Worm (Caenorhabditis elegans): Measurements from ENCODE around the gene T27E4.1.
A peak's percentile ranks its signal among the peaks of the same experiment; 100 is the strongest.

T27E4.1 gene

DNA sequence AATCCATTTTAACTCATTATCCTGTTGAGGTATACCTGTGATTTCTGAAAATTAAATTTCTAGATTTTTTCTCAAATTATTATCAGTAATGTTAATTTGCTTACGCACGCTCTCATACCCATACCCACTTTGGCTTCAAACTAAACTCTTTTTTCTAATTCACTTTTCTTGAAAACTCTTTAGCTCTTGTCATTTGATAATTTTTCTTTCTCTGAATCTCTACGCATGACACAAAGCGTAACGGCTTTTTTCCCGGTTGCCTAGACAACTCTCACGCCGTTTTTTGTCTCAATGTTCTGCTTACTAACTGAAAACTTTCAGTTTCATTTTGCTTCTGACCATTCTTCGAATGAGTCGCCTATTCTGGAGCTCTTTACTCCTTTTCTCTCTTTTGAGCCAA, 41.8 kb downstream of the T27E4.1 start, which contains the start of gene B0222.1:
Gene B0222.1, plus strand, starts transcription at position 306 of the 400 bp plus-strand sequence.
- TF ChIP-seq zag-1 (tag; optimal IDR thresholded peaks at IDR 0.05) (no peak), Y55F3AM.14 (GFP tag; optimal IDR thresholded peaks at IDR 0.05) (no peak), dmd-4 (tag; optimal IDR thresholded peaks at IDR 0.05) (no peak), ZK546.5 (tag; optimal IDR thresholded peaks at IDR 0.05) (no peak), nhr-77 (tag; optimal IDR thresholded peaks at IDR 0.05) (no peak), fos-1 (tag; optimal IDR thresholded peaks at IDR 0.05) (no peak), ceh-82 (tag; optimal IDR thresholded peaks at IDR 0.05) (no peak), nhr-23 (tag; optimal IDR thresholded peaks at IDR 0.05) (no peak), sma-3 (GFP tag; optimal IDR thresholded peaks at IDR 0.05) (no peak), C34F6.9 (tag; optimal IDR thresholded peaks at IDR 0.05) (peak; percentile 19), lin-39 (tag; optimal IDR thresholded peaks at IDR 0.05) (no peak), ztf-11 (tag; optimal IDR thresholded peaks at IDR 0.05) (no peak), F13H6.1 (tag; optimal IDR thresholded peaks at IDR 0.05) (no peak), elt-3 (tag; optimal IDR thresholded peaks at IDR 0.05) (no peak), skn-1 (tag; optimal IDR thresholded peaks at IDR 0.05) (no peak), lin-11 (tag; optimal IDR thresholded peaks at IDR 0.05) (peak; percentile 21), blmp-1 (tag; optimal IDR thresholded peaks at IDR 0.05; ENCODE audit: insufficient read depth) (no peak)

DNA sequence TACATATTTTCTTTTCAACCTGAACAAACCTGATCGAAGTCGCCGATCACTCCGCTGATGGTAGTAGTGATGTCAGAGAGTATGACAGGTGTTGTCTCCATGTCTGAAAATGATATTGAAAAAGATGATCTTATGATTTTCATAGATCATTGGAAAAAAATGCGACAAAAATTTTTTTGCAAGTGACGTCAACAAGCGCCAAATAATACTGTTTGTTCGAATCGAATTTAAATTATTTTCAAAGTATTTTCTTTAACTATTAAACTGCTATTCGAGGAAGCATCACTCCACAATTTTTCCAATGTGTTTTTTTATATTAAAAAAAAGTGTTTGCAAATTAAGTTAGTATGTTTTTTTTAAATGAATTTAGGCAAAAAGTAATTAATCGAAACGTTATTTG, 45.5 kb downstream of the T27E4.1 start, which contains the start of gene pitr-2:
Gene pitr-2, minus strand, starts transcription at position 101 of the 400 bp plus-strand sequence.
- no peak for TF ChIP-seq nhr-6 (tag; optimal IDR thresholded peaks at IDR 0.05)
- TF ChIP-seq Y55F3AM.14 (GFP tag; optimal IDR thresholded peaks at IDR 0.05), result no peak
- no peak for TF ChIP-seq blmp-1 (tag; optimal IDR thresholded peaks at IDR 0.05; ENCODE audit: insufficient read depth)
- TF ChIP-seq aly-2 (tag; optimal IDR thresholded peaks at IDR 0.05), result no peak
- no peak for TF ChIP-seq unc-39 (tag; optimal IDR thresholded peaks at IDR 0.05)
- no peak for TF ChIP-seq sma-3 (GFP tag; optimal IDR thresholded peaks at IDR 0.05)
- no peak for TF ChIP-seq nhr-23 (tag; optimal IDR thresholded peaks at IDR 0.05)
- TF ChIP-seq sem-4 (tag; optimal IDR thresholded peaks at IDR 0.05), result no peak
- TF ChIP-seq ztf-11 (tag; optimal IDR thresholded peaks at IDR 0.05), result no peak
- no peak for TF ChIP-seq nhr-21 (tag; optimal IDR thresholded peaks at IDR 0.05)
- no peak for TF ChIP-seq unc-62 (GFP tag; optimal IDR thresholded peaks at IDR 0.05)
- no peak for TF ChIP-seq zag-1 (tag; optimal IDR thresholded peaks at IDR 0.05)
- no peak for TF ChIP-seq gmeb-1 (tag; optimal IDR thresholded peaks at IDR 0.05)

DNA sequence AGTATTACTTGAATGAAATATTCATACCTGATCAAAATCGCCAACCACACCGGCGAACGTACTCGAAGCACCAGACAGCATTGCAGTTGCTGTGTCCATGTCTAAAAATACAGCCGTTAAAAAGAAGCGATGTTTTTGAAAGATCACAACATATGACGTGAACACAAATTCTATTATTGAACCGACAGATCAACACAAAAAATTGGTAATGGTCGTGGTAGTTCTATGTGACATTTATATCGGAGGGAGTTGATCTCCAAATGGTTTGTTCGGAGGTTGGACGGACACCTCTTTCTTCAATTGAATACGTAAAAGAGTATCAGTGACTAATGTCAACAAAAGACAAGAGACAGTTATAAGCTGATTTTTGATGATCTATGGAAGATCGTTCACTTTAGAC, 49.2 kb downstream of the T27E4.1 start, which contains the start of gene pitr-3:
Gene pitr-3, minus strand, starts transcription at position 101 of the 400 bp plus-strand sequence.
- TF ChIP-seq lsy-2 (tag; optimal IDR thresholded peaks at IDR 0.05), result no peak
- no peak for TF ChIP-seq aly-2 (tag; optimal IDR thresholded peaks at IDR 0.05)
- TF ChIP-seq crh-2 (tag; optimal IDR thresholded peaks at IDR 0.05), result no peak
- no peak for TF ChIP-seq Y55F3AM.14 (GFP tag; optimal IDR thresholded peaks at IDR 0.05)
- no peak for TF ChIP-seq elt-3 (tag; optimal IDR thresholded peaks at IDR 0.05)
- no peak for TF ChIP-seq skn-1 (tag; optimal IDR thresholded peaks at IDR 0.05)
- no peak for TF ChIP-seq unc-39 (tag; optimal IDR thresholded peaks at IDR 0.05)
- TF ChIP-seq zag-1 (tag; optimal IDR thresholded peaks at IDR 0.05), result no peak
- TF ChIP-seq egl-27 (tag; optimal IDR thresholded peaks at IDR 0.05), result no peak
- TF ChIP-seq fos-1 (tag; optimal IDR thresholded peaks at IDR 0.05), result no peak
- no peak for TF ChIP-seq dmd-4 (tag; optimal IDR thresholded peaks at IDR 0.05)
- TF ChIP-seq mdl-1 (tag; optimal IDR thresholded peaks at IDR 0.05), result no peak
- TF ChIP-seq elt-1 (tag; optimal IDR thresholded peaks at IDR 0.05), result no peak
- TF ChIP-seq nhr-12 (tag; optimal IDR thresholded peaks at IDR 0.05), result no peak
- TF ChIP-seq lin-11 (tag; optimal IDR thresholded peaks at IDR 0.05), result no peak
- no peak for TF ChIP-seq nhr-11 (tag; optimal IDR thresholded peaks at IDR 0.05)

DNA sequence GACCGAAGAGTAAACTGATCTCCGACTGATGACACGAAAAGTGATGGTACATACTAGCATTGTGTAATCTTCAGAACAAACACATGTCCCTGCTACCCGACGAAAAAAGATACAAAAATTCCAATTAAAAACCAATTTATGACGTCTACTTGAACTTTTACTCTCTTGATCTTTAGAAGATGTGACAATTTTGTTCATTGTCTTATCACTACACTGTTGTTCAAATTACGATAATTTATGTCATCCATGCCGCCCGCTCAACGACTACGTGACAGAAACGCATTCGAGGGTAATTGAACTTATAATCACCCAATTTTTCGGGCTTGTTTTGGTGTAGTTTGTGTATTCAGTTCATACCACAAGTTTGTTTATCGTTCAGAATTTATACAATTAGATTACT, 51.8 kb downstream of the T27E4.1 start:
- TF ChIP-seq aly-2 (tag; optimal IDR thresholded peaks at IDR 0.05) (no peak), C34F6.9 (tag; optimal IDR thresholded peaks at IDR 0.05) (no peak), Y55F3AM.14 (GFP tag; optimal IDR thresholded peaks at IDR 0.05) (no peak), mdl-1 (tag; optimal IDR thresholded peaks at IDR 0.05) (no peak), nhr-237 (tag; optimal IDR thresholded peaks at IDR 0.05) (no peak), sma-9 (GFP tag; optimal IDR thresholded peaks at IDR 0.05) (peak; percentile 60), sma-9 (tag; optimal IDR thresholded peaks at IDR 0.05) (no peak), lin-13 (GFP tag; optimal IDR thresholded peaks at IDR 0.05) (no peak), elt-3 (tag; optimal IDR thresholded peaks at IDR 0.05) (no peak), lsy-2 (tag; optimal IDR thresholded peaks at IDR 0.05) (no peak), nhr-21 (tag; optimal IDR thresholded peaks at IDR 0.05) (peak; percentile 33), fos-1 (tag; optimal IDR thresholded peaks at IDR 0.05) (no peak), nhr-12 (tag; optimal IDR thresholded peaks at IDR 0.05) (no peak), ztf-1 (GFP tag; conservative IDR thresholded peaks at IDR 0.05) (no peak), ama-1 (optimal IDR thresholded peaks at IDR 0.05) (no peak), snpc-4 (tag; optimal IDR thresholded peaks at IDR 0.05) (no peak), nhr-77 (tag; optimal IDR thresholded peaks at IDR 0.05) (no peak), sma-3 (GFP tag; optimal IDR thresholded peaks at IDR 0.05) (peak; percentile 31), sem-4 (tag; optimal IDR thresholded peaks at IDR 0.05) (no peak), nhr-23 (tag; optimal IDR thresholded peaks at IDR 0.05) (no peak), ZK546.5 (tag; optimal IDR thresholded peaks at IDR 0.05) (no peak), lin-39 (tag; optimal IDR thresholded peaks at IDR 0.05) (no peak), mbf-1 (tag; optimal IDR thresholded peaks at IDR 0.05) (no peak)

All from whole organism, L2 larva.